Worm (Caenorhabditis elegans) whole organism, L1 larva: ENCODE data around the gene C06A12.8.

ENCODE experiments used
- elt-3 ChIP-seq, 6 experiments: fragments of 150-350 bp in 1 of 6; sonication (generic microtip); optimal IDR thresholded peaks; 2 replicates each; lab custom pipeline; 2017 to 2018; ENCODE audit warnings: missing biosample characterization in 6 of 6, missing genetic modification characterization in 6 of 6, inconsistent platforms in 1 of 6
- fos-1 ChIP-seq: fragments of 150-350 bp; optimal IDR thresholded peaks from 2 replicates; lab custom pipeline; 2014; ENCODE audit warnings: missing biosample characterization, missing genetic modification characterization
- irx-1 ChIP-seq: sonication (generic microtip); optimal IDR thresholded peaks from 2 replicates; lab custom pipeline; 2016; ENCODE audit warnings: missing genetic modification characterization, missing compliant biosample characterization
- lsy-2 ChIP-seq, 2 experiments: fragments of 150-350 bp; optimal IDR thresholded peaks; 2 replicates each; lab custom pipeline; 2014; ENCODE audit warnings: missing biosample characterization in 2 of 2, missing genetic modification characterization in 2 of 2
- nhr-77 ChIP-seq: fragments of 150-350 bp; optimal IDR thresholded peaks from 2 replicates; lab custom pipeline; 2014; ENCODE audit warnings: missing biosample characterization, missing genetic modification characterization
- sptf-1 ChIP-seq: fragments of 150-350 bp; optimal IDR thresholded peaks from 2 replicates; lab custom pipeline; 2014; ENCODE audit warnings: missing biosample characterization, missing genetic modification characterization
- tbx-2 ChIP-seq: sonication (generic microtip); optimal IDR thresholded peaks from 2 replicates; lab custom pipeline; 2016; ENCODE audit warnings: missing genetic modification characterization, missing compliant biosample characterization
- tlp-1 ChIP-seq: fragments of 150-350 bp; optimal IDR thresholded peaks from 2 replicates; lab custom pipeline; 2014; ENCODE audit warnings: missing biosample characterization, missing genetic modification characterization
- zip-4 ChIP-seq: fragments of 200-800 bp; sonication (Bioruptor generic); optimal IDR thresholded peaks from 2 replicates; lab custom pipeline; 2018; ENCODE audit warnings: mild to moderate bottlenecking, missing genetic modification characterization, moderate library complexity, missing compliant biosample characterization

DNA sequence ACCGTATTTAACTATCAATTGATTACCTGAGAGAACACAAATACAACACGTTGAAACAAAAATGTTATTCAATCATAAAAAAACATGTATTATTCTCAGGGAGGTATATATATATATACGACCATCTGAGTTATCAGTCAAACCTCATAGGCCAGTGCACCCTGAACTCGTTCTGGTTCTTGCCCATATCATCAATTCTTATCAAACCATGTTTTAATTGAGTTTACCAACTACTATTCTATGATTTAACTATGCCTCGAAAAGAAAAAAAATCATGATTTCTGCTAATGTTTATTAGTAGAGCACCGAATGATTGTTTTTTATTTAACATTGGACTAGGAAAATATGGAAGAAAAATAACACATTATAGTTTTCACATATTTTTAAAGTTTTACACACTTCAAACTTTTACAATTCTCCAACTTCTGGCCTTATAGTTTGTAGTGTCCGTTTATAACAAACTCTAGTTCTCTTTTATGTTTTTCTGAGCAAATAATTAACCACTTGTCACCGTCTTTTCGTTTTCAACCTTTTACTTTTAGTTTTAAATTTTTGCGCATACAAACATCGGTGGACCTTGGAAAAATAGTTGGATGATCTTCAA lies 4.8 kb upstream of the C06A12.8 start:
- TF ChIP-seq elt-3 (tag; optimal IDR thresholded peaks at IDR 0.05; lab: Kevin White, UChicago): no peak
- no peak for TF ChIP-seq irx-1 (tag; lab: Kevin White, UChicago)
- TF ChIP-seq zip-4 (GFP tag; lab: Kevin White, UChicago): no peak
- no peak for TF ChIP-seq lsy-2 (tag; optimal IDR thresholded peaks at IDR 0.05; lab: Kevin White, UChicago)
- TF ChIP-seq sptf-1 (tag; lab: Kevin White, UChicago): no peak
- TF ChIP-seq fos-1: no peak
- no peak for TF ChIP-seq tlp-1 (tag; lab: Kevin White, UChicago)
- no peak for TF ChIP-seq tbx-2 (tag; lab: Kevin White, UChicago)
- no peak for TF ChIP-seq nhr-77 (tag; lab: Kevin White, UChicago)
